Worm (Caenorhabditis elegans) whole organism, L2 larva: Measurements from ENCODE around the gene T05E12.8.

ENCODE experiments used
- F13H6.1 ChIP-seq: sonication (generic microtip); optimal IDR thresholded peaks from 2 replicates; lab custom pipeline; 2016; ENCODE audit warnings: missing genetic modification characterization, missing compliant biosample characterization
- R02D3.7 ChIP-seq: fragments of 150-350 bp; optimal IDR thresholded peaks from 2 replicates; lab custom pipeline; 2014; ENCODE audit warnings: missing biosample characterization, missing genetic modification characterization
- ZK546.5 ChIP-seq: sonication (generic microtip); optimal IDR thresholded peaks from 2 replicates; lab custom pipeline; 2017; ENCODE audit warnings: missing biosample characterization, missing genetic modification characterization
- alr-1 ChIP-seq: fragments of 150-350 bp; optimal IDR thresholded peaks from 2 replicates; lab custom pipeline; 2014; ENCODE audit warnings: missing biosample characterization, missing genetic modification characterization
- aly-2 ChIP-seq: fragments of 150-350 bp; optimal IDR thresholded peaks from 2 replicates; lab custom pipeline; 2014; ENCODE audit warnings: missing biosample characterization, missing genetic modification characterization
- ama-1 ChIP-seq: fragments of 150-350 bp; optimal IDR thresholded peaks from 2 replicates; lab custom pipeline; 2018; ENCODE audit warnings: inconsistent platforms
- blmp-1 ChIP-seq: sonication (generic microtip); optimal IDR thresholded peaks from 2 replicates; lab custom pipeline; 2017; ENCODE audit warnings: missing genetic modification characterization, mild to moderate bottlenecking, missing compliant biosample characterization, antibody characterized with exemption, moderate library complexity; ENCODE audit not compliant: insufficient read depth
- ceh-16 ChIP-seq: fragments of 150-350 bp; optimal IDR thresholded peaks from 2 replicates; lab custom pipeline; 2014; ENCODE audit warnings: missing biosample characterization, missing genetic modification characterization
- ceh-82 ChIP-seq: fragments of 150-350 bp; optimal IDR thresholded peaks from 2 replicates; lab custom pipeline; 2014; ENCODE audit warnings: missing biosample characterization, missing genetic modification characterization
- crh-2 ChIP-seq: sonication (generic microtip); optimal IDR thresholded peaks from 2 replicates; lab custom pipeline; 2017; ENCODE audit warnings: missing biosample characterization, missing genetic modification characterization
- dmd-4 ChIP-seq: sonication (generic microtip); optimal IDR thresholded peaks from 2 replicates; lab custom pipeline; 2017; ENCODE audit warnings: missing biosample characterization, missing genetic modification characterization
- egl-27 ChIP-seq: sonication (generic microtip); optimal IDR thresholded peaks from 3 replicates; lab custom pipeline; 2017; ENCODE audit warnings: missing biosample characterization, missing genetic modification reagents, missing genetic modification characterization
- elt-1 ChIP-seq: fragments of 150-350 bp; optimal IDR thresholded peaks from 2 replicates; lab custom pipeline; 2014; ENCODE audit warnings: missing biosample characterization, missing genetic modification characterization
- elt-3 ChIP-seq: sonication (generic microtip); optimal IDR thresholded peaks from 2 replicates; lab custom pipeline; 2017; ENCODE audit warnings: missing biosample characterization, missing genetic modification characterization
- fos-1 ChIP-seq: fragments of 150-350 bp; optimal IDR thresholded peaks from 2 replicates; lab custom pipeline; 2014; ENCODE audit warnings: missing biosample characterization, missing genetic modification characterization
- gmeb-1 ChIP-seq: fragments of 150-350 bp; optimal IDR thresholded peaks from 2 replicates; lab custom pipeline; 2014; ENCODE audit warnings: missing biosample characterization, missing genetic modification characterization
- lin-11 ChIP-seq: fragments of 150-350 bp; sonication (generic microtip); optimal IDR thresholded peaks from 2 replicates; lab custom pipeline; 2014; ENCODE audit warnings: missing biosample characterization, missing genetic modification characterization, inconsistent platforms, mixed read lengths
- lin-39 ChIP-seq: fragments of 150-350 bp; optimal IDR thresholded peaks from 2 replicates; lab custom pipeline; 2014; ENCODE audit warnings: missing biosample characterization, missing genetic modification reagents, missing genetic modification characterization
- mab-5 ChIP-seq: fragments of 150-350 bp; optimal IDR thresholded peaks from 2 replicates; lab custom pipeline; 2014; ENCODE audit warnings: missing biosample characterization, missing genetic modification characterization
- mdl-1 ChIP-seq, 2 experiments: fragments of 150-350 bp in 1 of 2; sonication (generic microtip) in 1 of 2; optimal IDR thresholded peaks; 2 replicates each; lab custom pipeline; 2017; ENCODE audit warnings: missing biosample characterization in 2 of 2, missing genetic modification characterization in 2 of 2
- nhr-11 ChIP-seq: fragments of 150-350 bp; optimal IDR thresholded peaks from 2 replicates; lab custom pipeline; 2014; ENCODE audit warnings: missing biosample characterization, missing genetic modification characterization
- nhr-12 ChIP-seq: fragments of 150-350 bp; optimal IDR thresholded peaks from 2 replicates; lab custom pipeline; 2014; ENCODE audit warnings: missing biosample characterization, missing genetic modification characterization
- nhr-21 ChIP-seq: fragments of 150-350 bp; optimal IDR thresholded peaks from 2 replicates; lab custom pipeline; 2014; ENCODE audit warnings: missing biosample characterization, missing genetic modification characterization
- nhr-23 ChIP-seq: fragments of 150-350 bp; optimal IDR thresholded peaks from 2 replicates; lab custom pipeline; 2014; ENCODE audit warnings: missing biosample characterization, missing genetic modification reagents, missing genetic modification characterization
- nhr-237 ChIP-seq: fragments of 150-350 bp; optimal IDR thresholded peaks from 2 replicates; lab custom pipeline; 2014; ENCODE audit warnings: missing biosample characterization, missing genetic modification characterization
- nhr-6 ChIP-seq: fragments of 150-350 bp; optimal IDR thresholded peaks from 2 replicates; lab custom pipeline; 2014; ENCODE audit warnings: missing biosample characterization, missing genetic modification characterization
- nhr-77 ChIP-seq: fragments of 150-350 bp; optimal IDR thresholded peaks from 2 replicates; lab custom pipeline; 2014; ENCODE audit warnings: missing biosample characterization, missing genetic modification characterization
- sem-4 ChIP-seq: fragments of 150-350 bp; optimal IDR thresholded peaks from 2 replicates; lab custom pipeline; 2014; ENCODE audit warnings: missing biosample characterization, missing genetic modification reagents, missing genetic modification characterization
- skn-1 ChIP-seq: sonication (generic microtip); optimal IDR thresholded peaks from 2 replicates; lab custom pipeline; 2017; ENCODE audit warnings: missing biosample characterization, missing genetic modification characterization
- sma-3 ChIP-seq: sonication (generic microtip); optimal IDR thresholded peaks from 2 replicates; lab custom pipeline; 2016; ENCODE audit warnings: missing genetic modification reagents, missing genetic modification characterization, missing compliant biosample characterization
- sma-9 ChIP-seq, 2 experiments: fragments of 150-350 bp in 1 of 2; sonication (generic microtip) in 1 of 2; optimal IDR thresholded peaks; 2 replicates each; lab custom pipeline; 2014 to 2016; ENCODE audit warnings: missing genetic modification characterization in 2 of 2, mild to moderate bottlenecking in 1 of 2, missing biosample characterization in 1 of 2, missing compliant biosample characterization in 1 of 2, missing genetic modification reagents in 1 of 2, moderate library complexity in 1 of 2
- snpc-4 ChIP-seq: fragments of 150-350 bp; optimal IDR thresholded peaks from 2 replicates; lab custom pipeline; 2014; ENCODE audit warnings: missing biosample characterization, missing genetic modification characterization
- unc-55 ChIP-seq: fragments of 150-350 bp; sonication (generic microtip); optimal IDR thresholded peaks from 3 replicates; lab custom pipeline; 2014; ENCODE audit warnings: missing biosample characterization, missing genetic modification reagents, missing genetic modification characterization
- unc-62 ChIP-seq: fragments of 150-350 bp; optimal IDR thresholded peaks from 2 replicates; lab custom pipeline; 2014; ENCODE audit warnings: missing biosample characterization, missing genetic modification reagents, missing genetic modification characterization
- zag-1 ChIP-seq: fragments of 150-350 bp; optimal IDR thresholded peaks from 2 replicates; lab custom pipeline; 2014; ENCODE audit warnings: missing biosample characterization, missing genetic modification characterization
- ztf-1 ChIP-seq: fragments of 200-800 bp; sonication (Bioruptor generic); conservative IDR thresholded peaks from 2 replicates; pipeline ENCODE4 v1.3.6; 2022; ENCODE audit warnings: missing genetic modification characterization, missing compliant biosample characterization
- ztf-11 ChIP-seq: sonication (generic microtip); optimal IDR thresholded peaks from 2 replicates; lab custom pipeline; 2017; ENCODE audit warnings: missing biosample characterization, missing genetic modification characterization
- ztf-4 ChIP-seq: fragments of 150-350 bp; optimal IDR thresholded peaks from 2 replicates; lab custom pipeline; 2014; ENCODE audit warnings: missing biosample characterization, missing genetic modification characterization

Gene T05E12.8

ce11 chrV:17092262-17092661, 23.3 kb downstream of the T05E12.8 start, which contains the start of gene ZK218.1:
TSS of gene ZK218.1 (plus strand) at chrV:17092562.
- TF ChIP-seq elt-3 (tag; lab: Kevin White, UChicago): no peak
- TF ChIP-seq mab-5 (tag; lab: Kevin White, UChicago): no peak
- TF ChIP-seq R02D3.7 (tag; lab: Kevin White, UChicago): no peak
- TF ChIP-seq snpc-4 (tag; lab: Kevin White, UChicago): no peak
- TF ChIP-seq sma-9 (GFP tag; optimal IDR thresholded peaks at IDR 0.05; lab: Kevin White, UChicago): no peak
- TF ChIP-seq sma-9 (tag; optimal IDR thresholded peaks at IDR 0.05; lab: Kevin White, UChicago): no peak
- TF ChIP-seq ZK546.5 (tag; lab: Kevin White, UChicago): no peak
- TF ChIP-seq skn-1 (tag; lab: Kevin White, UChicago): no peak
- no peak for TF ChIP-seq nhr-11
- TF ChIP-seq zag-1: no peak
- TF ChIP-seq egl-27 (tag; lab: Kevin White, UChicago): no peak
- TF ChIP-seq alr-1 (tag; lab: Kevin White, UChicago): no peak
- TF ChIP-seq gmeb-1 (tag; lab: Kevin White, UChicago): no peak
- no peak for TF ChIP-seq nhr-12 (tag; lab: Kevin White, UChicago)
- no peak for TF ChIP-seq crh-2
- TF ChIP-seq ztf-11 (tag; lab: Kevin White, UChicago): no peak
- no peak for TF ChIP-seq mdl-1 (tag; optimal IDR thresholded peaks at IDR 0.05; lab: Kevin White, UChicago)

ce11 chrV:17094568-17094967, 25.6 kb downstream of the T05E12.8 start:
- TF ChIP-seq unc-55 (GFP tag; lab: Kevin White, UChicago) (no peak), nhr-23 (tag; lab: Kevin White, UChicago) (no peak), fos-1 (no peak), nhr-21 (tag; lab: Kevin White, UChicago) (no peak), skn-1 (tag; lab: Kevin White, UChicago) (no peak), unc-62 (GFP tag; lab: Kevin White, UChicago) (no peak), dmd-4 (tag; lab: Kevin White, UChicago) (no peak), ztf-4 (no peak), nhr-77 (tag; lab: Kevin White, UChicago) (no peak), egl-27 (tag; lab: Kevin White, UChicago) (no peak), R02D3.7 (tag; lab: Kevin White, UChicago) (no peak), mdl-1 (tag; optimal IDR thresholded peaks at IDR 0.05; lab: Kevin White, UChicago) (no peak), F13H6.1 (tag; lab: Kevin White, UChicago) (no peak), lin-39 (tag; lab: Kevin White, UChicago) (no peak), sma-3 (no peak), nhr-6 (tag; lab: Kevin White, UChicago) (no peak), nhr-237 (no peak), sma-9 (GFP tag; optimal IDR thresholded peaks at IDR 0.05; lab: Kevin White, UChicago) (no peak), sma-9 (tag; optimal IDR thresholded peaks at IDR 0.05; lab: Kevin White, UChicago) (no peak), nhr-11 (no peak)

- TF ChIP-seq ztf-11 (tag; lab: Kevin White, UChicago) (no peak), mdl-1 (tag; optimal IDR thresholded peaks at IDR 0.05; lab: Kevin White, UChicago) (no peak), F13H6.1 (tag; lab: Kevin White, UChicago) (no peak), mab-5 (tag; lab: Kevin White, UChicago) (no peak), nhr-12 (tag; lab: Kevin White, UChicago) (no peak), ztf-4 (no peak), skn-1 (tag; lab: Kevin White, UChicago) (no peak), ama-1 (lab: Kevin White, UChicago) (no peak)
Observed at ce11 chrV:17098669-17099068, 29.7 kb downstream of the T05E12.8 start, which contains the start of the genes ZK218.3 and ZK218.4. TSS of gene ZK218.3 (minus strand) at chrV:17098769. TSS of gene ZK218.4 (plus strand) at chrV:17098854.

- TF ChIP-seq ceh-16 (tag; lab: Kevin White, UChicago) (no peak), unc-62 (GFP tag; lab: Kevin White, UChicago) (no peak), R02D3.7 (tag; lab: Kevin White, UChicago) (no peak), elt-1 (no peak), ztf-1 (no peak), unc-55 (GFP tag; lab: Kevin White, UChicago) (no peak), mab-5 (tag; lab: Kevin White, UChicago) (no peak), lin-11 (no peak), ceh-82 (tag; lab: Kevin White, UChicago) (no peak), sem-4 (tag; lab: Kevin White, UChicago) (no peak), mdl-1 (tag; optimal IDR thresholded peaks at IDR 0.05; lab: Kevin White, UChicago) (no peak), blmp-1 (tag; lab: Kevin White, UChicago) (no peak), crh-2 (no peak), aly-2 (tag; lab: Kevin White, UChicago) (no peak), sma-3 (no peak), snpc-4 (tag; lab: Kevin White, UChicago) (no peak), ztf-4 (no peak)
Observed at ce11 chrV:17100829-17101228, 31.9 kb downstream of the T05E12.8 start, which contains the start of gene ZK218.5. TSS of gene ZK218.5 (plus strand) at chrV:17101129.
